Worm (Caenorhabditis elegans): Measurements from ENCODE around the gene C16C10.1.

The C16C10.1 gene

ce11 chrIII:4195306-4196008 is 14.2 kb upstream of the C16C10.1 start:
- no peak for TF ChIP-seq vab-7 (GFP tag; IDR thresholded peaks at IDR 0.05)
- TF ChIP-seq snpc-1.2 (GFP tag; IDR thresholded peaks at IDR 0.05): peak; percentile 71
- 0 out of 2 replicates have a peak, but pooled peaks have one; percentile 51 for TF ChIP-seq mdt-29 (GFP tag; IDR thresholded peaks at IDR 0.05)
- TF ChIP-seq lin-1 (GFP tag; IDR thresholded peaks at IDR 0.05): peak; percentile 57
- peak; percentile 80 for TF ChIP-seq nhr-111 (GFP tag; optimal IDR thresholded peaks at IDR 0.05)
- TF ChIP-seq saeg-2 (GFP tag; IDR thresholded peaks at IDR 0.05): peak; percentile 73; the same call in 1 of the 2 replicates
- no peak for TF ChIP-seq nhr-42 (GFP tag; IDR thresholded peaks at IDR 0.05)
- TF ChIP-seq dve-1 (tag; optimal IDR thresholded peaks at IDR 0.05; ENCODE audit: insufficient read depth): peak; percentile 88
- no peak for TF ChIP-seq daf-8 (GFP tag; IDR thresholded peaks at IDR 0.05)
- no peak for TF ChIP-seq ZK337.2 (GFP tag; IDR thresholded peaks at IDR 0.05)
- TF ChIP-seq nhr-76 (tag; optimal IDR thresholded peaks at IDR 0.05): peak; percentile 16
- peak; percentile 68 for TF ChIP-seq F10B5.3 (tag; optimal IDR thresholded peaks at IDR 0.05)
- 0 out of 2 replicates have a peak, but pooled peaks have one; percentile 16 for TF ChIP-seq madf-9 (GFP tag; conservative IDR thresholded peaks at IDR 0.05)
- peak; percentile 64; the same call in 1 of the 2 replicates for TF ChIP-seq F44E2.7 (GFP tag; IDR thresholded peaks at IDR 0.05)
- TF ChIP-seq egl-43 (GFP tag; IDR thresholded peaks at IDR 0.05): no peak
- TF ChIP-seq lsy-2 (tag; optimal IDR thresholded peaks at IDR 0.05): peak; percentile 10 to 81
- TF ChIP-seq zfp-2 (tag; optimal IDR thresholded peaks at IDR 0.05): no peak
- no peak for TF ChIP-seq fkh-10 (GFP tag; optimal IDR thresholded peaks at IDR 0.05)
- TF ChIP-seq zip-11 (GFP tag; IDR thresholded peaks at IDR 0.05): no peak
- peak; percentile 81 for TF ChIP-seq ctbp-1 (GFP tag; IDR thresholded peaks at IDR 0.05)
- no peak for TF ChIP-seq nhr-77 (tag; optimal IDR thresholded peaks at IDR 0.05)
- TF ChIP-seq ztf-7 (tag; optimal IDR thresholded peaks at IDR 0.05): no peak
- TF ChIP-seq ceh-62 (tag; optimal IDR thresholded peaks at IDR 0.05): no peak
- peak in 1 of 2 experiments; percentile 63 for TF ChIP-seq hif-1 (tag; optimal IDR thresholded peaks at IDR 0.05)
- TF ChIP-seq mdl-1 (tag; optimal IDR thresholded peaks at IDR 0.05): peak in 1 of 2 experiments; percentile 15
- TF ChIP-seq set-16 (GFP tag; IDR thresholded peaks at IDR 0.05): no peak
- no peak for TF ChIP-seq nhr-11 (tag; optimal IDR thresholded peaks at IDR 0.05)
- TF ChIP-seq cey-2 (tag; optimal IDR thresholded peaks at IDR 0.05; ENCODE audit: borderline replicate concordance, insufficient read depth): no peak
- TF ChIP-seq daf-12 (tag; optimal IDR thresholded peaks at IDR 0.05): no peak
- TF ChIP-seq nhr-10 (tag; optimal IDR thresholded peaks at IDR 0.05): no peak
- peak; percentile 84 for TF ChIP-seq arid-1 (GFP tag; conservative IDR thresholded peaks at IDR 0.05)
- TF ChIP-seq ceh-82 (tag; optimal IDR thresholded peaks at IDR 0.05): no peak
- TF ChIP-seq nhr-28 (tag; optimal IDR thresholded peaks at IDR 0.05): no peak
- TF ChIP-seq mep-1 (tag; optimal IDR thresholded peaks at IDR 0.05): peak; percentile 76
- no peak for TF ChIP-seq dpl-1 (GFP tag; optimal IDR thresholded peaks at IDR 0.05)
- TF ChIP-seq dmd-8 (GFP tag; IDR thresholded peaks at IDR 0.05): 0 out of 2 replicates have a peak, but pooled peaks have one; percentile 36
- TF ChIP-seq unc-62 (GFP tag; optimal IDR thresholded peaks at IDR 0.05 in 1 of 2): peak in 1 of 2 experiments; percentile 75
- no peak for TF ChIP-seq unc-62 (tag; optimal IDR thresholded peaks at IDR 0.05)
- TF ChIP-seq lin-29 (GFP tag; IDR thresholded peaks at IDR 0.05): no peak
- TF ChIP-seq fos-1 (tag; optimal IDR thresholded peaks at IDR 0.05): no peak
- TF ChIP-seq F26F4.8 (GFP tag; conservative IDR thresholded peaks at IDR 0.05): no peak
- peak; percentile 95 for TF ChIP-seq ama-1 (optimal IDR thresholded peaks at IDR 0.05)
- TF ChIP-seq ceh-28 (tag; optimal IDR thresholded peaks at IDR 0.05): no peak
- TF ChIP-seq dmd-9 (GFP tag; IDR thresholded peaks at IDR 0.05): no peak
- peak; percentile 48 for TF ChIP-seq hlh-11 (tag; optimal IDR thresholded peaks at IDR 0.05)
- TF ChIP-seq aha-1 (tag): peak; percentile 99
- peak; percentile 49 for TF ChIP-seq zip-2 (tag; optimal IDR thresholded peaks at IDR 0.05)
- TF ChIP-seq mes-2 (tag; optimal IDR thresholded peaks at IDR 0.05; ENCODE audit: poor library complexity, severe bottlenecking): peak; percentile 80
- peak; percentile 63 for TF ChIP-seq jun-1 (tag; optimal IDR thresholded peaks at IDR 0.05)
- peak; percentile 34 for TF ChIP-seq nhr-6 (tag; optimal IDR thresholded peaks at IDR 0.05)
- peak; percentile 54 for TF ChIP-seq Y5F2A.4 (GFP tag; optimal IDR thresholded peaks at IDR 0.05)
